Worm (Caenorhabditis elegans): ENCODE results near the gene W06H8.6.

W06H8.6 gene

DNA sequence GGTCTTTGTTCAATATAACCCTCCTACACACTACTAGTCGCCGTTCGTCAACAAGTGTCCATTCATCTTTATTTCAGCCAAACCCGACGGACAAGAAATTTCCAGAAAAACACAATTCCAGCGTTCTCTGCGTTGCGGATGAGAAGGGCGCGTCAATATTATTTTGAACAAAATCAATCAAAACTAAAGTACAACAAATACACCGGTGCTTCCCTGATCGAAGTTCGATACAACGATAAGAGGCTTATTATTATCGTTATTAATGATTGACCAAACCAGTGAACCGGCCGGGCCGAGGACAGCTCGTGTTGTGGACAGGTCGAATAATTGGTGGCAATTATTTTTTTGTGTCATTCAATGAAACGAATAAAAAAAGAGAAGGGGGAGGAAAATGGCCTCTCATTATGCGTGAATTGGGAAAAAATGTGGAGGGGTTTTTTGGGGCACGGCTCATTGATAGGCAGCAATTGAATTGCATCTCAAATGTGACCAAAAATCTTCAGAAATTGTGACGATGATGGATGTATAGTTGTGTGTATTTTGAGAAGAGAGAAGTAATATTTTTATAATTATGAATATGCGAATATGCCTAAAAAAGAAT is 3.9 kb upstream of the W06H8.6 start (continued):
- TF ChIP-seq nhr-80 (tag; optimal IDR thresholded peaks at IDR 0.05) = peak; percentile 89
- no peak for TF ChIP-seq ceh-100 (GFP tag; IDR thresholded peaks at IDR 0.05)
- peak; percentile 27 for TF ChIP-seq K12H6.12 (tag; optimal IDR thresholded peaks at IDR 0.05)
- TF ChIP-seq zfh-2 (GFP tag; conservative IDR thresholded peaks at IDR 0.05) = 0 out of 2 replicates have a peak, but pooled peaks have one; percentile 22
- TF ChIP-seq mel-28 (tag; optimal IDR thresholded peaks at IDR 0.05; ENCODE audit: borderline replicate concordance) = no peak
- no peak for TF ChIP-seq F39B2.1 (GFP tag; IDR thresholded peaks at IDR 0.05)
- TF ChIP-seq egrh-3 (GFP tag; IDR thresholded peaks at IDR 0.05) = no peak
- TF ChIP-seq nfyb-1 (GFP tag; IDR thresholded peaks at IDR 0.05) = no peak
- peak; percentile 92 for TF ChIP-seq madf-10 (tag; optimal IDR thresholded peaks at IDR 0.05)
- TF ChIP-seq dox-1 (GFP tag; IDR thresholded peaks at IDR 0.05) = peak; percentile 40; the same call in 1 of the 2 replicates
- TF ChIP-seq hlh-12 (tag; optimal IDR thresholded peaks at IDR 0.05) = no peak

DNA sequence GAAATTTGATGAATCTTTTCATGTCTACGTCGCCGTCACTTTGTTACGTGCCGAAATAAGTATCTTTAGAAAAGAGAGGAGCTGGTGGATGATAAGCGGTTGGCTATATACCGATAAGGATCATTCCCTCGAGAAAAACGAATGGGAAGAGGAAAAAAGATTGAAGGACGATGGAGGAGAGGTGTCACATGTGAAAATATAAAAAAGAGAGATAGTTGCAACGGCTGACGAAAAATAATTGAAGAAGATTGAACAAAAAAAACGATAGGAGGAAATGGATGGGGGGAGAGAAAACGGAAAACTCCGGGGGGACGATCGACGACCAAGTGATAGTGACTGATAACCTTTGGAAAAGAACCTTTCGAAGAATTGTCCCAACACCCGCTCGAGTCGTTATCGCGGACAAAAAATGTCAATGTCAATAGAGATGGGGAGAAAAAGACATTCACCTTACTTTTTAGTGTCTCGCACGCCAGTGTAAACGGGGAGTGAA is 2.7 kb upstream of the W06H8.6 start:
- TF ChIP-seq ceh-79 (tag; optimal IDR thresholded peaks at IDR 0.05) (no peak), atf-7 (tag; optimal IDR thresholded peaks at IDR 0.05) (peak; percentile 87), B0261.1 (tag; optimal IDR thresholded peaks at IDR 0.05) (no peak), egl-44 (GFP tag; IDR thresholded peaks at IDR 0.05) (no peak; the same call in 1 of the 2 replicates), snpc-3.4 (tag; optimal IDR thresholded peaks at IDR 0.05) (no peak), aptf-3 (GFP tag; IDR thresholded peaks at IDR 0.05) (no peak), rec-8 (tag; optimal IDR thresholded peaks at IDR 0.05) (no peak), ztf-3 (GFP tag; optimal IDR thresholded peaks at IDR 0.05) (no peak), repo-1 (tag; optimal IDR thresholded peaks at IDR 0.05) (no peak), die-1 (tag; optimal IDR thresholded peaks at IDR 0.05) (no peak), ztf-18 (tag; optimal IDR thresholded peaks at IDR 0.05) (peak; percentile 1), F49E8.2 (tag; optimal IDR thresholded peaks at IDR 0.05; ENCODE audit: insufficient read depth) (no peak), hsf-1 (GFP tag; IDR thresholded peaks at IDR 0.05) (no peak), dpff-1 (tag; optimal IDR thresholded peaks at IDR 0.05) (no peak), mxl-1 (tag; optimal IDR thresholded peaks at IDR 0.05) (no peak), ztf-26 (tag; optimal IDR thresholded peaks at IDR 0.05) (peak; percentile 53), F10E7.11 (tag; optimal IDR thresholded peaks at IDR 0.05) (no peak), ceh-100 (GFP tag; IDR thresholded peaks at IDR 0.05) (no peak), xnd-1 (tag; optimal IDR thresholded peaks at IDR 0.05) (no peak), dox-1 (GFP tag; IDR thresholded peaks at IDR 0.05) (no peak; the same call in 1 of the 2 replicates), hlh-26 (GFP tag; conservative IDR thresholded peaks at IDR 0.05) (no peak), mes-4 (tag; optimal IDR thresholded peaks at IDR 0.05) (no peak), unc-62 (GFP tag; optimal IDR thresholded peaks at IDR 0.05) (peak; percentile 65), ekl-4 (GFP tag; IDR thresholded peaks at IDR 0.05) (no peak), ceh-91 (GFP tag; IDR thresholded peaks at IDR 0.05) (no peak), lsy-27 (tag; optimal IDR thresholded peaks at IDR 0.05; ENCODE audit: borderline replicate concordance, insufficient read depth) (peak; percentile 38), F57C9.4 (tag; optimal IDR thresholded peaks at IDR 0.05) (no peak), lin-40 (tag; optimal IDR thresholded peaks at IDR 0.05) (peak; percentile 80), tbp1 (GFP tag; optimal IDR thresholded peaks at IDR 0.05) (peak; percentile 39), F52B5.7 (tag; optimal IDR thresholded peaks at IDR 0.05) (no peak), B0035.1 (tag; optimal IDR thresholded peaks at IDR 0.05) (no peak), tbx-9 (tag; optimal IDR thresholded peaks at IDR 0.05; ENCODE audit: borderline replicate concordance) (no peak), lin-35 (GFP tag; optimal IDR thresholded peaks at IDR 0.05) (no peak), K11D2.4 (GFP tag; IDR thresholded peaks at IDR 0.05) (peak; percentile 53), sptf-2 (GFP tag; optimal IDR thresholded peaks at IDR 0.05) (no peak), let-526 (GFP tag; IDR thresholded peaks at IDR 0.05) (no peak), nfyb-1 (GFP tag; IDR thresholded peaks at IDR 0.05) (peak; percentile 64), Y53G8AR.9 (GFP tag; conservative IDR thresholded peaks at IDR 0.05) (no peak), F37B4.10 (GFP tag; IDR thresholded peaks at IDR 0.05) (no peak)

Data from whole organism, young adult.